Fruit fly (Drosophila melanogaster) whole organism, adult: ENCODE results near the gene mthl10.

Source experiments
- Mnt ChIP-seq: fragments of 200-800 bp; sonication (Bioruptor generic); optimal IDR thresholded peaks from 2 replicates; lab custom pipeline; 2016; ENCODE audit warnings: missing biosample characterization, mild to moderate bottlenecking, missing genetic modification characterization
- bab1 ChIP-seq: fragments of 200-800 bp; sonication (Bioruptor generic); optimal IDR thresholded peaks from 3 replicates; lab custom pipeline; 2019; ENCODE audit warnings: missing biosample characterization, mild to moderate bottlenecking, missing genetic modification characterization, moderate library complexity
- cnc ChIP-seq, 2 experiments: fragments of >200 bp; optimal IDR thresholded peaks; 2 replicates each; lab custom pipeline; 2017
- ovo ChIP-seq: fragments of 200-800 bp; sonication (Bioruptor generic); optimal IDR thresholded peaks from 2 replicates; lab custom pipeline; 2016; ENCODE audit warnings: missing biosample characterization, missing genetic modification characterization
- toe ChIP-seq: fragments of 200-800 bp; sonication (Bioruptor generic); optimal IDR thresholded peaks from 2 replicates; lab custom pipeline; 2016; ENCODE audit warnings: missing biosample characterization, missing genetic modification characterization

DNA sequence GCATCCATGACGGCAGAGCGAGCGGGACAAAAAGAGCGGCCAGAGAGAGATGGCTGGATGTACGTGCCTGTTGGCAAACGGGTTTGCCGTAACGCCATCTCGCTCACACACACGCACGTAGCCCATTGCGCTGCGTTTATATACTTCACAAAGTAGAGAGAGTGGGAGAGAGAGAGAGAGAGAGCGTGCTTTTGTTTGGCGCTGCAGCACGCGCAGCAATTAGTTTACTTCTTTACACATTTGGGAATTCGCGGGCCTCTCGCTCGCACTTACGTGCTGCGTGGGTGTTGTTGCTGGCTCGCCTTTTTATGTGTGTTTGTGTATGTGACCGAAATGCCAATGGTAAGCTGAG is 35.3 kb upstream of the mthl10 start:
- TF ChIP-seq ovo (GFP tag; lab: Kevin White, UChicago) (no peak), toe (GFP tag; lab: Kevin White, UChicago) (no peak), cnc (optimal IDR thresholded peaks at IDR 0.05; lab: Kevin White, UChicago) (no peak), Mnt (GFP tag; lab: Kevin White, UChicago) (no peak), bab1 (GFP tag; lab: Kevin White, UChicago) (no peak)
